Fruit fly (Drosophila melanogaster) whole organism, prepupa: ENCODE results near the gene CG15446.

ENCODE experiments used
- Blimp-1 ChIP-seq: fragments of 200-800 bp; sonication (Bioruptor generic); optimal IDR thresholded peaks from 3 replicates; lab custom pipeline; 2017; ENCODE audit warnings: missing biosample characterization, missing genetic modification characterization, mild to moderate bottlenecking, moderate library complexity, missing genetic modification reagents
- CG11762 ChIP-seq: fragments of 200-800 bp; sonication (Bioruptor generic); optimal IDR thresholded peaks from 3 replicates; lab custom pipeline; 2016; ENCODE audit warnings: missing biosample characterization, missing genetic modification characterization; ENCODE audit not compliant: insufficient read depth
- CG31627 ChIP-seq: fragments of 200-800 bp; sonication (Bioruptor generic); optimal IDR thresholded peaks from 3 replicates; lab custom pipeline; 2016; ENCODE audit warnings: missing biosample characterization, missing genetic modification characterization
- CG3919 ChIP-seq: fragments of 200-800 bp; sonication (Bioruptor generic); optimal IDR thresholded peaks from 3 replicates; lab custom pipeline; 2016; ENCODE audit warnings: missing biosample characterization, missing genetic modification characterization
- CG4318 ChIP-seq: fragments of 200-800 bp; sonication (Bioruptor generic); optimal IDR thresholded peaks from 3 replicates; lab custom pipeline; 2017; ENCODE audit warnings: missing biosample characterization, mild to moderate bottlenecking, missing genetic modification characterization
- CG6163 ChIP-seq: fragments of 200-800 bp; sonication (Bioruptor generic); IDR thresholded peaks from 3 replicates; pipeline ENCODE4 v1.3.6; 2022; ENCODE audit warnings: missing biosample characterization, missing genetic modification characterization
- CG6792 ChIP-seq: fragments of 200-800 bp; sonication (Bioruptor generic); optimal IDR thresholded peaks from 3 replicates; lab custom pipeline; 2016; ENCODE audit warnings: missing biosample characterization, missing genetic modification characterization
- CG8632 ChIP-seq: fragments of 200-800 bp; sonication (Bioruptor generic); optimal IDR thresholded peaks from 3 replicates; lab custom pipeline; 2016; ENCODE audit warnings: missing biosample characterization, missing genetic modification characterization
- fd59A ChIP-seq: fragments of 200-800 bp; sonication (Bioruptor generic); optimal IDR thresholded peaks from 2 replicates; lab custom pipeline; 2017; ENCODE audit warnings: missing biosample characterization, mild to moderate bottlenecking, missing genetic modification characterization, missing genetic modification reagents
- fkh ChIP-seq: fragments of 200-800 bp; sonication (Bioruptor generic); optimal IDR thresholded peaks from 3 replicates; lab custom pipeline; 2017; ENCODE audit warnings: missing biosample characterization, mild to moderate bottlenecking, missing genetic modification characterization, moderate library complexity

- TF ChIP-seq CG8632 (GFP tag; lab: Kevin White, UChicago) (no peak), CG11762 (no peak), CG6163 (GFP tag; lab: Robert Waterston, UW) (no peak), CG6792 (GFP tag; lab: Kevin White, UChicago) (no peak), CG31627 (GFP tag; lab: Kevin White, UChicago) (no peak), CG3919 (GFP tag; lab: Kevin White, UChicago) (no peak), fkh (no peak), fd59A (no peak), Blimp-1 (GFP tag; lab: Kevin White, UChicago) (no peak), CG4318 (GFP tag; lab: Kevin White, UChicago) (no peak)
These were observed 18.8 kb downstream of the CG15446 start for dm6 chrX:21083246-21083645.
